Worm (Caenorhabditis elegans) whole organism, young adult: ENCODE measurements around the gene T12G3.2.
A peak's percentile ranks its signal among the peaks of the same experiment; 100 is the strongest.

ENCODE experiments used
- B0019.2 ChIP-seq: fragments of 200-800 bp; sonication (Bioruptor generic); conservative IDR thresholded peaks from 2 replicates; pipeline ENCODE4 v1.3.6; 2022; ENCODE audit warnings: missing genetic modification reagents, missing genetic modification characterization, missing compliant biosample characterization
- C06A6.2 ChIP-seq: fragments of 200-800 bp; sonication (Bioruptor generic); conservative IDR thresholded peaks from 2 replicates; pipeline ENCODE4 v1.3.6; 2022; ENCODE audit warnings: missing genetic modification characterization, missing compliant biosample characterization
- F37B4.10 ChIP-seq: fragments of 200-800 bp; sonication (Bioruptor generic); IDR thresholded peaks from 2 replicates; pipeline ENCODE4 v1.3.6; 2022; ENCODE audit warnings: missing genetic modification characterization, missing compliant biosample characterization
- F49E8.2 ChIP-seq: sonication (generic microtip); optimal IDR thresholded peaks from 3 replicates; lab custom pipeline; 2017; ENCODE audit warnings: missing genetic modification characterization, mild to moderate bottlenecking, missing compliant biosample characterization, antibody characterized with exemption, moderate library complexity; ENCODE audit not compliant: insufficient read depth
- F57A8.1 ChIP-seq: fragments of 200-800 bp; sonication (Bioruptor generic); optimal IDR thresholded peaks from 2 replicates; lab custom pipeline; 2018; ENCODE audit warnings: mild to moderate bottlenecking, missing genetic modification characterization, moderate library complexity, missing compliant biosample characterization
- Y53F4B.3 ChIP-seq: fragments of 200-800 bp; sonication (Bioruptor generic); IDR thresholded peaks from 2 replicates; pipeline ENCODE4 v1.3.6; 2022; ENCODE audit warnings: missing genetic modification reagents, missing genetic modification characterization, missing compliant biosample characterization
- Y53G8AR.9 ChIP-seq: fragments of 200-800 bp; sonication (Bioruptor generic); conservative IDR thresholded peaks from 2 replicates; pipeline ENCODE4 v1.3.6; 2022; ENCODE audit warnings: missing genetic modification reagents, missing genetic modification characterization, missing compliant biosample characterization
- Y79H2A.3 ChIP-seq: fragments of 200-800 bp; sonication (Bioruptor generic); conservative IDR thresholded peaks from 2 replicates; pipeline ENCODE4 v1.3.6; 2022; ENCODE audit warnings: missing genetic modification reagents, missing genetic modification characterization, missing compliant biosample characterization
- akir-1 ChIP-seq: fragments of 200-800 bp; sonication (Bioruptor generic); optimal IDR thresholded peaks from 2 replicates; lab custom pipeline; 2018; ENCODE audit warnings: mild to moderate bottlenecking, missing genetic modification characterization, moderate library complexity, missing compliant biosample characterization
- aptf-3 ChIP-seq: fragments of 200-800 bp; sonication (Bioruptor generic); IDR thresholded peaks from 2 replicates; pipeline ENCODE4 v1.3.6; 2022; ENCODE audit warnings: missing genetic modification characterization, missing compliant biosample characterization
- attf-5 ChIP-seq: fragments of 200-800 bp; sonication (Bioruptor generic); optimal IDR thresholded peaks from 2 replicates; lab custom pipeline; 2018; ENCODE audit warnings: mild to moderate bottlenecking, missing genetic modification characterization, missing compliant biosample characterization
- ceh-58 ChIP-seq: fragments of 200-800 bp; sonication (Bioruptor generic); IDR thresholded peaks from 2 replicates; pipeline ENCODE4 v1.3.6; 2022; ENCODE audit warnings: missing genetic modification characterization, missing compliant biosample characterization
- die-1 ChIP-seq: sonication (generic microtip); optimal IDR thresholded peaks from 2 replicates; lab custom pipeline; 2016; ENCODE audit warnings: missing genotype, mild to moderate bottlenecking, missing genetic modification characterization, missing compliant biosample characterization
- gei-17 ChIP-seq: fragments of 200-800 bp; sonication (Bioruptor generic); optimal IDR thresholded peaks from 2 replicates; lab custom pipeline; 2018; ENCODE audit warnings: mild to moderate bottlenecking, missing genetic modification characterization, missing compliant biosample characterization
- him-1 ChIP-seq: sonication (generic microtip); optimal IDR thresholded peaks from 2 replicates; lab custom pipeline; 2016; ENCODE audit warnings: missing genotype, missing genetic modification reagents, missing genetic modification characterization, missing compliant biosample characterization
- hlh-12 ChIP-seq: sonication (generic microtip); optimal IDR thresholded peaks from 2 replicates; lab custom pipeline; 2016; ENCODE audit warnings: missing genetic modification characterization, missing compliant biosample characterization
- lin-54 ChIP-seq: fragments of 200-800 bp; sonication (Bioruptor generic); optimal IDR thresholded peaks from 2 replicates; lab custom pipeline; 2018; ENCODE audit warnings: mild to moderate bottlenecking, missing genetic modification characterization, missing compliant biosample characterization
- pha-4 ChIP-seq: fragments of 150-350 bp; sonication (generic microtip); optimal IDR thresholded peaks from 2 replicates; lab custom pipeline; 2014; ENCODE audit warnings: missing biosample characterization, missing genetic modification reagents, missing genetic modification characterization
- rpc-1 ChIP-seq, 2 experiments: fragments of 150-350 bp in 1 of 2; sonication (generic microtip) in 1 of 2; optimal IDR thresholded peaks; 2 replicates each; lab custom pipeline; 2014 to 2018; ENCODE audit warnings: missing biosample characterization in 1 of 2, missing genetic modification characterization in 1 of 2, missing genetic modification reagents in 1 of 2, missing genotype in 1 of 2
- sdz-38 ChIP-seq: sonication (generic microtip); optimal IDR thresholded peaks from 2 replicates; lab custom pipeline; 2016; ENCODE audit warnings: missing genotype, missing genetic modification characterization, missing compliant biosample characterization
- sea-2 ChIP-seq: fragments of 200-800 bp; sonication (Bioruptor generic); IDR thresholded peaks from 2 replicates; pipeline ENCODE4 v1.3.6; 2022; ENCODE audit warnings: missing genetic modification characterization, missing compliant biosample characterization
- tbp1 ChIP-seq: fragments of 200-800 bp; sonication (Bioruptor generic); optimal IDR thresholded peaks from 2 replicates; lab custom pipeline; 2018; ENCODE audit warnings: mild to moderate bottlenecking, missing genetic modification characterization, missing compliant biosample characterization
- ztf-18 ChIP-seq: sonication (generic microtip); optimal IDR thresholded peaks from 2 replicates; lab custom pipeline; 2016; ENCODE audit warnings: missing genotype, mild to moderate bottlenecking, missing genetic modification characterization, missing compliant biosample characterization

T12G3.2 gene

ce11 chrIV:12005090-12005770 is 41.5 kb downstream of the T12G3.2 start (continued):
- TF ChIP-seq rpc-1 (optimal IDR thresholded peaks at IDR 0.05; lab: Kevin White, UChicago) (peak; percentile 60), rpc-1 (tag; optimal IDR thresholded peaks at IDR 0.05; lab: Kevin White, UChicago) (peak; percentile 88), Y53G8AR.9 (GFP tag; lab: Robert Waterston, UW) (no peak), F57A8.1 (GFP tag; lab: Kevin White, UChicago) (peak; percentile 30), tbp1 (GFP tag; lab: Kevin White, UChicago) (peak; percentile 84), hlh-12 (peak; percentile 36), ztf-18 (tag; lab: Kevin White, UChicago) (peak; percentile 49), attf-5 (no peak), die-1 (tag; lab: Kevin White, UChicago) (peak; percentile 62), lin-54 (GFP tag; lab: Kevin White, UChicago) (peak; percentile 57), C06A6.2 (GFP tag; lab: Robert Waterston, UW) (no peak), F37B4.10 (GFP tag; lab: Robert Waterston, UW) (no peak), akir-1 (no peak), gei-17 (GFP tag; lab: Kevin White, UChicago) (no peak), him-1 (tag; lab: Kevin White, UChicago) (peak; percentile 69), pha-4 (tag; lab: Kevin White, UChicago) (no peak), F49E8.2 (tag; lab: Kevin White, UChicago) (no peak), sdz-38 (tag; lab: Kevin White, UChicago) (no peak), B0019.2 (GFP tag; lab: Robert Waterston, UW) (no peak), Y53F4B.3 (no peak), sea-2 (GFP tag; lab: Robert Waterston, UW) (no peak), aptf-3 (GFP tag; lab: Robert Waterston, UW) (no peak), ceh-58 (GFP tag; lab: Robert Waterston, UW) (no peak), Y79H2A.3 (GFP tag; lab: Robert Waterston, UW) (no peak)
